Fruit fly (Drosophila melanogaster) Kc167 (cell line): ENCODE results near the gene CG5274.

Experiments
- Myc ChIP-seq: fragments of >200 bp; optimal IDR thresholded peaks from 2 replicates; lab custom pipeline; 2017; ENCODE audit warnings: missing external identifiers
- h ChIP-seq: fragments of >200 bp; optimal IDR thresholded peaks from 3 replicates; lab custom pipeline; 2018; ENCODE audit warnings: missing external identifiers
- ttk ChIP-seq: sonication (Bioruptor generic); optimal IDR thresholded peaks from 2 replicates; lab custom pipeline; 2017; ENCODE audit warnings: missing external identifiers

- TF ChIP-seq h (lab: Kevin White, UChicago) (no peak), Myc (lab: Kevin White, UChicago) (no peak), ttk (lab: Kevin White, UChicago) (no peak)
These were observed 13.5 kb upstream of the CG5274 start for dm6 chr3L:20440902-20441429.
